Worm (Caenorhabditis elegans) whole organism, L4 larva: Measurements from ENCODE around the gene K08H2.7.

ENCODE experiments used
- D1046.2 ChIP-seq: fragments of 200-800 bp; sonication (Bioruptor generic); IDR thresholded peaks from 2 replicates; pipeline ENCODE4 v1.3.6; 2022; ENCODE audit warnings: missing genetic modification characterization, missing compliant biosample characterization
- F44E2.7 ChIP-seq: fragments of 200-800 bp; sonication (Bioruptor generic); IDR thresholded peaks from 2 replicates; pipeline ENCODE4 v2.1.2; 2022; ENCODE audit warnings: missing genetic modification characterization, missing compliant biosample characterization
- F49E8.2 ChIP-seq: sonication (generic microtip); optimal IDR thresholded peaks from 2 replicates; lab custom pipeline; 2016; ENCODE audit warnings: missing compliant biosample characterization, mild to moderate bottlenecking, missing genetic modification characterization, borderline replicate concordance
- T20F7.1 ChIP-seq: fragments of 200-800 bp; sonication (Bioruptor generic); optimal IDR thresholded peaks from 2 replicates; lab custom pipeline; 2018; ENCODE audit warnings: mild to moderate bottlenecking, missing genetic modification characterization, missing compliant biosample characterization
- Y75B8A.6 ChIP-seq: fragments of 200-800 bp; sonication (Bioruptor generic); IDR thresholded peaks from 2 replicates; pipeline ENCODE4 v1.3.6; 2022; ENCODE audit warnings: missing genetic modification reagents, missing genetic modification characterization, missing compliant biosample characterization
- aha-1 ChIP-seq: fragments of 150-350 bp; peaks from one replicate; lab custom pipeline; 2014; ENCODE audit warnings: missing biosample characterization, missing genetic modification characterization
- attf-4 ChIP-seq: sonication (generic microtip); optimal IDR thresholded peaks from 3 replicates; lab custom pipeline; 2017; ENCODE audit warnings: missing biosample characterization, missing genetic modification characterization
- ces-1 ChIP-seq: fragments of 150-350 bp; sonication (generic microtip); optimal IDR thresholded peaks from 4 replicates; lab custom pipeline; 2014; ENCODE audit warnings: missing biosample characterization, missing genetic modification reagents, missing genetic modification characterization
- daf-8 ChIP-seq: fragments of 200-800 bp; sonication (Bioruptor generic); IDR thresholded peaks from 2 replicates; pipeline ENCODE4 v1.3.6; 2022; ENCODE audit warnings: missing genetic modification characterization, missing compliant biosample characterization
- dmd-6 ChIP-seq: fragments of 200-800 bp; sonication (Bioruptor generic); IDR thresholded peaks from 2 replicates; pipeline ENCODE4 v1.3.6; 2022; ENCODE audit warnings: missing genetic modification reagents, missing genetic modification characterization, missing compliant biosample characterization
- dmd-9 ChIP-seq: fragments of 200-800 bp; sonication (Bioruptor generic); IDR thresholded peaks from 2 replicates; pipeline ENCODE4 v1.3.6; 2022; ENCODE audit warnings: missing genetic modification reagents, missing genetic modification characterization, missing compliant biosample characterization
- duxl-1 ChIP-seq: sonication (generic microtip); optimal IDR thresholded peaks from 2 replicates; lab custom pipeline; 2016; ENCODE audit warnings: mild to moderate bottlenecking, missing genetic modification characterization, moderate library complexity, missing compliant biosample characterization; ENCODE audit not compliant: poor library complexity
- dve-1 ChIP-seq: sonication (generic microtip); optimal IDR thresholded peaks from 2 replicates; lab custom pipeline; 2017; ENCODE audit warnings: antibody characterized with exemption, mild to moderate bottlenecking, missing genetic modification characterization, missing compliant biosample characterization; ENCODE audit not compliant: insufficient read depth
- hlh-11 ChIP-seq: fragments of 200-800 bp; sonication (Bioruptor generic); optimal IDR thresholded peaks from 2 replicates; lab custom pipeline; 2018; ENCODE audit warnings: mild to moderate bottlenecking, missing genetic modification characterization, missing compliant biosample characterization
- hlh-30 ChIP-seq: sonication (generic microtip); optimal IDR thresholded peaks from 2 replicates; lab custom pipeline; 2017; ENCODE audit warnings: antibody characterized with exemption, mild to moderate bottlenecking, missing genetic modification characterization, missing compliant biosample characterization; ENCODE audit not compliant: insufficient read depth
- jun-1 ChIP-seq: fragments of 150-350 bp; optimal IDR thresholded peaks from 2 replicates; lab custom pipeline; 2014; ENCODE audit warnings: missing biosample characterization, missing genetic modification reagents, missing genetic modification characterization
- lin-1 ChIP-seq: fragments of 200-800 bp; sonication (Bioruptor generic); IDR thresholded peaks from 2 replicates; pipeline ENCODE4 v1.3.6; 2022; ENCODE audit warnings: missing genetic modification reagents, missing genetic modification characterization, missing compliant biosample characterization
- lsy-2 ChIP-seq, 2 experiments: fragments of 150-350 bp in 1 of 2; sonication (generic microtip) in 1 of 2; optimal IDR thresholded peaks; 2 replicates each; lab custom pipeline; 2014 to 2017; ENCODE audit warnings: missing biosample characterization in 2 of 2, missing genetic modification characterization in 2 of 2
- madf-5 ChIP-seq, 2 experiments: fragments of 200-800 bp; sonication (Bioruptor generic); IDR thresholded peaks; 2 replicates each; pipeline ENCODE4 v1.3.6; 2022; ENCODE audit warnings: missing compliant biosample characterization in 2 of 2, missing genetic modification characterization in 2 of 2
- madf-9 ChIP-seq: fragments of 200-800 bp; sonication (Bioruptor generic); conservative IDR thresholded peaks from 2 replicates; pipeline ENCODE4 v1.3.6; 2022; ENCODE audit warnings: missing genetic modification reagents, missing genetic modification characterization, missing compliant biosample characterization
- mdl-1 ChIP-seq, 2 experiments: fragments of 150-350 bp in 1 of 2; sonication (generic microtip) in 1 of 2; optimal IDR thresholded peaks; 2 replicates each; lab custom pipeline; 2014 to 2017; ENCODE audit warnings: missing biosample characterization in 2 of 2, missing genetic modification characterization in 2 of 2
- nhr-10 ChIP-seq: fragments of 150-350 bp; optimal IDR thresholded peaks from 2 replicates; lab custom pipeline; 2014; ENCODE audit warnings: missing biosample characterization, missing genetic modification characterization
- nhr-25 ChIP-seq: sonication (generic microtip); optimal IDR thresholded peaks from 2 replicates; lab custom pipeline; 2017; ENCODE audit warnings: missing genetic modification characterization, mild to moderate bottlenecking, missing compliant biosample characterization, antibody characterized with exemption, moderate library complexity, borderline replicate concordance; ENCODE audit not compliant: insufficient read depth
- nhr-28 ChIP-seq: fragments of 150-350 bp; optimal IDR thresholded peaks from 2 replicates; lab custom pipeline; 2014; ENCODE audit warnings: missing biosample characterization, missing genetic modification characterization
- nhr-48 ChIP-seq: sonication (generic microtip); optimal IDR thresholded peaks from 2 replicates; lab custom pipeline; 2016; ENCODE audit warnings: mild to moderate bottlenecking, missing genetic modification characterization, missing compliant biosample characterization
- nhr-76 ChIP-seq: fragments of 150-350 bp; optimal IDR thresholded peaks from 2 replicates; lab custom pipeline; 2014; ENCODE audit warnings: missing biosample characterization, missing genetic modification characterization
- pha-4 ChIP-seq, 2 experiments: fragments of 150-350 bp in 1 of 2; fragments of 200-800 bp in 1 of 2; sonication (Bioruptor generic) in 1 of 2; IDR thresholded peaks in 1 of 2; optimal IDR thresholded peaks in 1 of 2; 2 replicates each; pipeline versions ENCODE4 v1.3.6 to Lab custom; 2014 to 2022; ENCODE audit warnings: missing genetic modification characterization in 2 of 2, missing genetic modification reagents in 2 of 2, missing biosample characterization in 1 of 2, missing compliant biosample characterization in 1 of 2
- php-3 ChIP-seq: fragments of 200-800 bp; sonication (Bioruptor generic); IDR thresholded peaks from 2 replicates; pipeline ENCODE4 v1.3.6; 2022; ENCODE audit warnings: missing genetic modification reagents, missing genetic modification characterization, missing compliant biosample characterization
- saeg-2 ChIP-seq: fragments of 200-800 bp; sonication (Bioruptor generic); IDR thresholded peaks from 2 replicates; pipeline ENCODE4 v1.3.6; 2022; ENCODE audit warnings: missing genetic modification reagents, missing genetic modification characterization, missing compliant biosample characterization
- snpc-1.2 ChIP-seq: fragments of 200-800 bp; sonication (Bioruptor generic); IDR thresholded peaks from 2 replicates; pipeline ENCODE4 v1.3.6; 2022; ENCODE audit warnings: missing genetic modification reagents, missing genetic modification characterization, missing compliant biosample characterization
- spr-3 ChIP-seq: fragments of 200-800 bp; sonication (Bioruptor generic); optimal IDR thresholded peaks from 2 replicates; lab custom pipeline; 2018; ENCODE audit warnings: mild to moderate bottlenecking, missing genetic modification characterization, missing compliant biosample characterization
- unc-62 ChIP-seq, 3 experiments: fragments of 150-350 bp in 1 of 3; sonication (generic microtip); optimal IDR thresholded peaks in 2 of 3; peaks in 1 of 3; 1 replicate in 1 of 3; 2 replicates in 2 of 3; lab custom pipeline; 2014 to 2017; ENCODE audit warnings: missing biosample characterization in 3 of 3, missing genetic modification characterization in 3 of 3, missing genetic modification reagents in 3 of 3, missing genotype in 1 of 3
- vab-7 ChIP-seq: fragments of 200-800 bp; sonication (Bioruptor generic); IDR thresholded peaks from 2 replicates; pipeline ENCODE4 v1.3.6; 2022; ENCODE audit warnings: missing genetic modification reagents, missing genetic modification characterization, missing compliant biosample characterization
- zfp-2 ChIP-seq: sonication (generic microtip); optimal IDR thresholded peaks from 2 replicates; lab custom pipeline; 2016; ENCODE audit warnings: mild to moderate bottlenecking, missing genetic modification characterization, missing compliant biosample characterization

Gene K08H2.7

DNA sequence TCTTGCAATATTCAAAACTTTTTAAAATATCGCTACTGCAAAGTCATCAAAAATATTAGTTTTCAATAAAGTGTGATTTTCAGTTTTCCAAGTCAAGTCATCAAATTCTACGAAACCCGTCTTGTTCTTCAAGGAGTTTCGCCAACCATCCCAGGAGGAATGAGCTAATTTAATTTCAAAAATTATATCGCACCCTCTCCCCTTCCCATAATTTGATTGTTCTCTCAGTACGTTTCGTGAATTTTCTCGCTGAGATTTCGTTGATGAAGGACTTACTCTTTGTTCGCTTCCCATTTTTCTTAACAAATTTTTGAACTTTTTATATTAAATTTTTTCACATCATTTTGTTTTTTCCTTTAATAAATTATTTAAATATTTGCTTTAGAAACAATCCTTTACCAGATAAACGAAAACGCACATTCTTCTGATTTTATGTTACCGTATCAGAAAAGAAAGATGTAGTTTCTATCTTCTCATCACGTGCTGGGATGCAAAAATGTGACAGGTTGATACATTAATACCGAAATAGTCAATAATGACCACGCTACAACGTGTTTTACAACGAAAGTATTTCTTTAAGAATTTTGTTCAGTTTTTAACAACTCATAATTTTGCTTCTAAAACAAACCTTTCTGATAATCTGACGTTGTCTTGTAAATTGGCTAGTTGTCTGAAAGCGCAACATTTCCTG lies 1.4 kb downstream of the K08H2.7 start:
- TF ChIP-seq hlh-11 (tag; lab: Kevin White, UChicago) (peak; percentile 33), Y75B8A.6 (GFP tag; lab: Robert Waterston, UW) (no peak), dmd-6 (peak; percentile 52), hlh-30 (tag; lab: Kevin White, UChicago) (peak; percentile 71), dve-1 (tag; lab: Kevin White, UChicago) (peak; percentile 67), snpc-1.2 (GFP tag; lab: Robert Waterston, UW) (no peak), mdl-1 (tag; optimal IDR thresholded peaks at IDR 0.05; lab: Kevin White, UChicago) (peak in 1 of 2 experiments; percentile 45), nhr-28 (tag; lab: Kevin White, UChicago) (peak; percentile 82), T20F7.1 (GFP tag; lab: Kevin White, UChicago) (peak; percentile 29), unc-62 (GFP tag; optimal IDR thresholded peaks at IDR 0.05 in 1 of 2; lab: Kevin White, UChicago) (peak in 1 of 2 experiments; percentile 3), unc-62 (tag; optimal IDR thresholded peaks at IDR 0.05; lab: Kevin White, UChicago) (no peak), ces-1 (GFP tag; lab: Kevin White, UChicago) (peak; percentile 85)
- TF ChIP-seq, all 104 proteins: peak for 9

DNA sequence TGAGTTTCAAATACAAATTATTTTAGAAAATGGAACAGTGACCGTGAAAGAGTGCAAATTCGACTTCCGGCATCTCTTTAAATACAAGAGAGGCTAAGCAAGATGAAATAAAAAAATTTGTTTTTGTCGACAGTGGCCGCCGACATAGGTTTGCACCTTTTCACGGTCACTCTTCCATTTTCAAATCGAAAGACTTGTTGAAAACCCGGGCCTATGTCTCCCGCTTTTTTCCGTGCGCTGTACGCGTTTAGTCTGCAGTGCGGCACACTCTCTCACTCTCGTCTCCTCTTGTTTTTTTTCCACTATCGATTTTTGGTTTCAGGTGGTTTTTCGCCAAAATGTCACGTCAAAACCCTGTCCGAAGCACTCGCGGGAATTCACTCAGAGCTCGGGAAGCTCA lies 3.1 kb downstream of the K08H2.7 start, which contains the start of gene hpl-1:
Gene hpl-1 (plus strand): TSS at position 301 of the 400 bp plus-strand sequence.
- no peak for TF ChIP-seq madf-9 (GFP tag; lab: Robert Waterston, UW)
- no peak for TF ChIP-seq madf-5 (GFP tag; IDR thresholded peaks at IDR 0.05; lab: Robert Waterston, UW)
- no peak for TF ChIP-seq nhr-28 (tag; lab: Kevin White, UChicago)
- no peak for TF ChIP-seq lsy-2 (tag; optimal IDR thresholded peaks at IDR 0.05; lab: Kevin White, UChicago)
- no peak for TF ChIP-seq dmd-9 (GFP tag; lab: Robert Waterston, UW)
- no peak for TF ChIP-seq saeg-2 (GFP tag; lab: Robert Waterston, UW)
- TF ChIP-seq F44E2.7 (GFP tag; lab: Robert Waterston, UW) = no peak
- TF ChIP-seq aha-1 (tag; lab: Kevin White, UChicago) = no peak
- no peak for TF ChIP-seq daf-8
- TF ChIP-seq, all 104 proteins: peak for 0

DNA sequence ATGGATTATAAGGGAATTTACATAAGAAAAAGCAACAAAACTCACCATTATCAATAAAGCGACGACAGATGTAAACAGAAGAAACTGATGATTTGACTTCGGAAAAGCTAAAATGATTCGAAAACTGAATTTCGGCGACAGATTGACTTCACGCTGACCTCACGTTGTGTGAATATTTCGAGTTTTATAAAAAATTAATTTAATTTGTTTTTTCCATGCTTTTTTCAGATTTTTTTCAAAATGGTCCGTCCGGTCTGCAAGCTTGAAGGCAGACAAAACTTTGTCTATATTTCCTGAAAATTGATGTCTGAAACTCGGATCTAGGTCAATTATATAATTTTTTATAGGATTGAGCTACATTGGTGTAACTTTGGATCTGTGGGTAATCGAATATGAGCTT lies 6.0 kb downstream of the K08H2.7 start, which contains the start of gene K08H2.5:
Gene K08H2.5 (minus strand): TSS at position 101 of the 400 bp plus-strand sequence.
- no peak for TF ChIP-seq php-3 (GFP tag; lab: Robert Waterston, UW)
- no peak for TF ChIP-seq F44E2.7 (GFP tag; lab: Robert Waterston, UW)
- TF ChIP-seq D1046.2 (GFP tag; lab: Robert Waterston, UW) = no peak
- TF ChIP-seq zfp-2 (tag; lab: Kevin White, UChicago) = no peak
- TF ChIP-seq nhr-25 (tag; lab: Kevin White, UChicago) = no peak
- TF ChIP-seq spr-3 (GFP tag; lab: Kevin White, UChicago) = no peak
- TF ChIP-seq daf-8 = no peak
- TF ChIP-seq F49E8.2 (tag; lab: Kevin White, UChicago) = no peak
- no peak for TF ChIP-seq nhr-10 (tag; lab: Kevin White, UChicago)
- no peak for TF ChIP-seq nhr-48 (tag; lab: Kevin White, UChicago)
- TF ChIP-seq pha-4 (GFP tag; IDR thresholded peaks at IDR 0.05; lab: Robert Waterston, UW) = no peak
- TF ChIP-seq pha-4 (tag; optimal IDR thresholded peaks at IDR 0.05; lab: Kevin White, UChicago) = no peak
- no peak for TF ChIP-seq nhr-76 (tag; lab: Kevin White, UChicago)
- no peak for TF ChIP-seq lin-1 (GFP tag; lab: Robert Waterston, UW)
- no peak for TF ChIP-seq vab-7 (GFP tag; lab: Robert Waterston, UW)
- TF ChIP-seq attf-4 = no peak
- TF ChIP-seq duxl-1 = no peak
- TF ChIP-seq madf-5 (GFP tag; IDR thresholded peaks at IDR 0.05; lab: Robert Waterston, UW) = no peak
- TF ChIP-seq jun-1 = no peak
- TF ChIP-seq ces-1 (GFP tag; lab: Kevin White, UChicago) = no peak
